Fruit fly (Drosophila melanogaster): ENCODE data around the gene tgy.
A peak's percentile ranks its signal among the peaks of the same experiment; 100 is the strongest.

tgy gene

DNA sequence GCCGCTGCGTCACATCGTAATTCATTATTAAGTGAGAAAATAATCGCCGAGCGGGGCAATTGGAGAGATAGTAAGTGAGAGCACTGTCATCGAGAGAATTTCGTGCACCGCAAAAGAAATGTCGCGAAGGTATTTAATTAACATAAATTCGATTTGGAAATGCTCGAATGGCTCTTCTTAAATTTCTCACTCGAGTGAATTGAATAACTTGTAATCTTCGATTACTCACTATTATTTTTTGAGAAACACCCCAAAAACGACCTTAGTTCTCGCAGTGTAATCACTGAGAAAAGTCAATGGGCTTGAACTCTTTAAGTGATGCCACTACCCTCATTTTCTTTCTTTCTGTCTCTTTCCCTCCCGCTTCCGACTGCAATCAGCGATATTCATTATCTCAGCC, 27.9 kb upstream of the tgy start (continued):
- TF ChIP-seq zf30C (GFP tag; optimal IDR thresholded peaks at IDR 0.05) (peak; percentile 86), Scr (GFP tag; IDR thresholded peaks at IDR 0.05; ENCODE audit: partially characterized antibody) (no peak), peb (GFP tag; IDR thresholded peaks at IDR 0.05) (peak; percentile 84), CG30403 (GFP tag; optimal IDR thresholded peaks at IDR 0.05) (peak; percentile 80), chif (GFP tag; optimal IDR thresholded peaks at IDR 0.05) (peak; percentile 92 to 94), hb (GFP tag; IDR thresholded peaks at IDR 0.05; ENCODE audit: partially characterized antibody) (no peak), tx (GFP tag; optimal IDR thresholded peaks at IDR 0.05) (peak; percentile 74), CG3281 (GFP tag; optimal IDR thresholded peaks at IDR 0.05) (peak; percentile 8), Ets97D (GFP tag; optimal IDR thresholded peaks at IDR 0.05) (peak; percentile 70), CG6683 (GFP tag; optimal IDR thresholded peaks at IDR 0.05) (peak; percentile 27), yki (optimal IDR thresholded peaks at IDR 0.05) (no peak), CG14441 (GFP tag; IDR thresholded peaks at IDR 0.05) (peak; percentile 35; the same call in 1 of the 2 replicates), lola (GFP tag; optimal IDR thresholded peaks at IDR 0.05) (peak in 1 of 3 experiments; percentile 94), CG18262 (tag; optimal IDR thresholded peaks at IDR 0.05) (peak; percentile 93), amos (GFP tag; IDR thresholded peaks at IDR 0.05; ENCODE audit: partially characterized antibody) (no peak), sima (GFP tag; optimal IDR thresholded peaks at IDR 0.05) (peak; percentile 60), esg (GFP tag; conservative IDR thresholded peaks at IDR 0.05) (peak; percentile 76), MTF-1 (GFP tag; optimal IDR thresholded peaks at IDR 0.05; ENCODE audit: borderline replicate concordance) (peak; percentile 75), bab2 (GFP tag; optimal IDR thresholded peaks at IDR 0.05) (peak; percentile 94), twi (tag; optimal IDR thresholded peaks at IDR 0.05) (peak; percentile 76), bbx (GFP tag; IDR thresholded peaks at IDR 0.05; ENCODE audit: partially characterized antibody) (no peak), CG18764 (GFP tag; optimal IDR thresholded peaks at IDR 0.05) (peak; percentile 84), CG42726 (GFP tag; IDR thresholded peaks at IDR 0.05; ENCODE audit: partially characterized antibody) (no peak), Dfd (GFP tag; optimal IDR thresholded peaks at IDR 0.05) (no peak), gce (GFP tag; IDR thresholded peaks at IDR 0.05) (peak; percentile 63; the same call in 1 of the 3 replicates), gro (GFP tag; optimal IDR thresholded peaks at IDR 0.05) (peak; percentile 58), CTCF (GFP tag; optimal IDR thresholded peaks at IDR 0.05) (peak; percentile 3), cad (GFP tag; optimal IDR thresholded peaks at IDR 0.05) (no peak), YL-1 (GFP tag; optimal IDR thresholded peaks at IDR 0.05) (peak; percentile 7), CG9609 (GFP tag; optimal IDR thresholded peaks at IDR 0.05) (peak; percentile 86), CG9797 (GFP tag; optimal IDR thresholded peaks at IDR 0.05) (peak; percentile 28), CG15073 (GFP tag; optimal IDR thresholded peaks at IDR 0.05) (peak; percentile 45), scrt (GFP tag; optimal IDR thresholded peaks at IDR 0.05) (peak; percentile 46), CG13287 (GFP tag; IDR thresholded peaks at IDR 0.05; ENCODE audit: partially characterized antibody) (no peak), disco-r (GFP tag; optimal IDR thresholded peaks at IDR 0.05) (peak; percentile 55), BEAF-32 (GFP tag; optimal IDR thresholded peaks at IDR 0.05) (no peak), Nf-YC (tag; optimal IDR thresholded peaks at IDR 0.05) (no peak), Opbp (GFP tag; IDR thresholded peaks at IDR 0.05; ENCODE audit: partially characterized antibody) (no peak), Hmr (GFP tag; optimal IDR thresholded peaks at IDR 0.05) (peak; percentile 15), ro (GFP tag; IDR thresholded peaks at IDR 0.05) (peak; percentile 46; the same call in 1 of the 2 replicates), gt (GFP tag; IDR thresholded peaks at IDR 0.05) (peak; percentile 84), CG11560 (tag; IDR thresholded peaks at IDR 0.05) (0 out of 3 replicates have a peak, but pooled peaks have one; percentile 41), sens (GFP tag) (peak; percentile 99), PHDP (tag; optimal IDR thresholded peaks at IDR 0.05) (peak; percentile 81), CG3407 (GFP tag; optimal IDR thresholded peaks at IDR 0.05) (peak; percentile 86), Doc2 (GFP tag; IDR thresholded peaks at IDR 0.05) (no peak), Hr39 (optimal IDR thresholded peaks at IDR 0.05) (no peak), Pdp1 (GFP tag; optimal IDR thresholded peaks at IDR 0.05) (peak; percentile 82 to 93), CG12219 (GFP tag; optimal IDR thresholded peaks at IDR 0.05) (peak; percentile 85), mld (GFP tag; IDR thresholded peaks at IDR 0.05; ENCODE audit: partially characterized antibody) (no peak), CG2120 (GFP tag; optimal IDR thresholded peaks at IDR 0.05) (peak; percentile 57)
